Worm (Caenorhabditis elegans): ENCODE data around the gene dhs-11.

The dhs-11 gene

DNA sequence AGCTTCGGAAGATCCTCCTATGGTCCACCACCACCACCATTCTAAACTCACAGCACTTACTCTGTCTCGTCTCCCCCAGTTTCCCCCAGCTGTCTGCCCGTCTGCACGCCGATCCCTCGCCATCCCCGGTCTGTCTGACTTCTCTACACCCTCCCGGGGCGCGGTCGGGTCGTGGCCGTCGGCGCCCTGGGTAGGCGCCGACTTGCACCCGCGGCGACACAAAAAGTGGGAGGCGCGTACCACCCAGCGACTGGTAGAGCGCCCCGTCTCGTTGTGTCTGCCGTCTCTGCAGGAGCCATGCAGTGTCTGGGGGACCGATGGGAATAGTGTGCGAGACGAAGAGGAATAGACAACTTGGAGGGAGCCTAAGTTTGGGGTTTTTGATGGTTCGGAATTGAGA, 8.6 kb downstream of the dhs-11 start:
- peak; percentile 99 for TF ChIP-seq lin-39 (tag; optimal IDR thresholded peaks at IDR 0.05)
- TF ChIP-seq nhr-76 (tag; optimal IDR thresholded peaks at IDR 0.05): peak; percentile 6
- peak; percentile 95 for TF ChIP-seq nhr-23 (tag; optimal IDR thresholded peaks at IDR 0.05)
- no peak for TF ChIP-seq elt-3 (tag; optimal IDR thresholded peaks at IDR 0.05)
- no peak for TF ChIP-seq eor-1 (tag; optimal IDR thresholded peaks at IDR 0.05)
- peak; percentile 43 for TF ChIP-seq zag-1 (tag; optimal IDR thresholded peaks at IDR 0.05)
- TF ChIP-seq snpc-4 (tag; optimal IDR thresholded peaks at IDR 0.05): peak; percentile 4
- TF ChIP-seq skn-1 (tag; optimal IDR thresholded peaks at IDR 0.05): peak; percentile 73
- TF ChIP-seq ztf-4 (tag; optimal IDR thresholded peaks at IDR 0.05): peak; percentile 3
- TF ChIP-seq unc-39 (tag; optimal IDR thresholded peaks at IDR 0.05): no peak
- peak; percentile 80 for TF ChIP-seq jun-1 (tag; optimal IDR thresholded peaks at IDR 0.05)
- peak; percentile 82 for TF ChIP-seq nhr-43 (tag; optimal IDR thresholded peaks at IDR 0.05; ENCODE audit: poor library complexity, severe bottlenecking)
- TF ChIP-seq ceh-82 (tag; optimal IDR thresholded peaks at IDR 0.05): peak; percentile 67
- TF ChIP-seq ceh-28 (tag; optimal IDR thresholded peaks at IDR 0.05): peak; percentile 90
- peak; percentile 64 for TF ChIP-seq fos-1 (tag; optimal IDR thresholded peaks at IDR 0.05)
- TF ChIP-seq lsy-12 (tag; optimal IDR thresholded peaks at IDR 0.05): peak; percentile 90
- TF ChIP-seq egl-5 (tag; optimal IDR thresholded peaks at IDR 0.05): peak; percentile 78
- peak; percentile 35 for TF ChIP-seq fkh-10 (GFP tag; optimal IDR thresholded peaks at IDR 0.05)
- TF ChIP-seq tbx-2 (tag; optimal IDR thresholded peaks at IDR 0.05): peak; percentile 77
- no peak for TF ChIP-seq nhr-237 (tag; optimal IDR thresholded peaks at IDR 0.05)
- TF ChIP-seq unc-62 (GFP tag; optimal IDR thresholded peaks at IDR 0.05): peak; percentile 92
- TF ChIP-seq nhr-11 (tag; optimal IDR thresholded peaks at IDR 0.05): peak; percentile 26
- peak; percentile 84 for TF ChIP-seq mdl-1 (tag; optimal IDR thresholded peaks at IDR 0.05)
- TF ChIP-seq nhr-25 (tag; optimal IDR thresholded peaks at IDR 0.05): peak; percentile 95
- TF ChIP-seq sea-2 (GFP tag; optimal IDR thresholded peaks at IDR 0.05): peak; percentile 55
- peak; percentile 88 for TF ChIP-seq hmg-11 (tag; optimal IDR thresholded peaks at IDR 0.05)
- TF ChIP-seq nhr-28 (tag; optimal IDR thresholded peaks at IDR 0.05): no peak
- TF ChIP-seq aly-2 (tag; optimal IDR thresholded peaks at IDR 0.05): no peak
- peak; percentile 62 for TF ChIP-seq lin-15B (tag; optimal IDR thresholded peaks at IDR 0.05)
- no peak for TF ChIP-seq nhr-67 (tag; optimal IDR thresholded peaks at IDR 0.05)
- peak; percentile 79 for TF ChIP-seq elt-2 (tag; optimal IDR thresholded peaks at IDR 0.05)
- peak; percentile 78 for TF ChIP-seq R02D3.7 (tag; optimal IDR thresholded peaks at IDR 0.05)
- peak; percentile 89 for TF ChIP-seq pha-4 (tag; optimal IDR thresholded peaks at IDR 0.05)
- peak; percentile 98 for TF ChIP-seq nfya-1 (tag; optimal IDR thresholded peaks at IDR 0.05; ENCODE audit: insufficient read depth)
- TF ChIP-seq fkh-2 (tag; optimal IDR thresholded peaks at IDR 0.05): no peak
- peak; percentile 26 for TF ChIP-seq pqm-1 (tag; optimal IDR thresholded peaks at IDR 0.05)
- peak; percentile 74 for TF ChIP-seq ama-1 (optimal IDR thresholded peaks at IDR 0.05)
- no peak for TF ChIP-seq egl-27 (tag; optimal IDR thresholded peaks at IDR 0.05)

- no peak for TF ChIP-seq ama-1 (optimal IDR thresholded peaks at IDR 0.05)
- TF ChIP-seq ztf-11 (tag; optimal IDR thresholded peaks at IDR 0.05): no peak
- TF ChIP-seq nhr-28 (tag; optimal IDR thresholded peaks at IDR 0.05): no peak
- no peak for TF ChIP-seq aly-2 (tag; optimal IDR thresholded peaks at IDR 0.05)
- TF ChIP-seq skn-1 (tag; optimal IDR thresholded peaks at IDR 0.05): no peak
- TF ChIP-seq elt-3 (tag; optimal IDR thresholded peaks at IDR 0.05): no peak
Measured at ce11 chrIII:10633403-10633674, 9.3 kb downstream of the dhs-11 start, which contains the start of gene Y39A1A.9. TSS of gene Y39A1A.9 (minus strand) at chrIII:10633501.

DNA sequence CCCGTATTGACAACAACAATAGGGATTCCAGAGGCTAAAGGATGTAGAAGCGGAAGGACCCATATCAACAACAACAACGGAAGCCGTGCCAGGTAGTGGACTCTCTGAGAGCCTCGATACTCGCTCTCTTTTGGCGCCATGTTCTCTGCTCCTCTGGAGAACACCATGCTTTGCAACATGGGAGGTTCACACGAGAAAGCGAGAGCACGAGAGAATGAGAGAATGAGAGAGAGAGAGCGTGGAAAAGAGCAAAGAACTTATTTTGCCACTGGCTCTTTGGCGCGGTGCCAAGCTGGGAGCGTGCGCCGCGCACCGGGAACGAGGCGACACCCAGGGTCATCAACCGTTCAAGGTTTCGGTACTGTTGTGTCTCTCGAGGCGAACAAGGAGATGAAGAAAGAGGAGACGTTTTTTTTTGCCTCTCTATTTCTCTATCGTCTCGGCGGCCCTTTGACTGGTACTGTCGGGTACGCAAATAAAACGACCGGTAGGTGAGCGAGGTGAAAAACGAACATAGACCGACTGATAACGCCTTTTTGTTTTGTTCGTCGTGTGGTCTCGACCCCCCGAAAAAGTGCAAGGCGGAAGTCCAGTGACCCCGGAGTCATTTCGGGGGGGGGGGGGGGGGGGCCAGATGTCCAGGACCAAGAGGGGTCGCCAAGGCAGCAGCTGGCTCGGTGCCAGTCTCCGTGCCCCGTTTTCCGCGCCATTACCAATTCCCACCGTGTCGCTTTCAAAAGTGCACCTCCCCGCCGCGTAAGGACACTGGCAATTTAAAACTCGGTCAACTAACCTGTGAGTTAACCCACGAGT, 9.9 kb downstream of the dhs-11 start, which contains the start of gene Y39A1A.10:
Y39A1A.10 (plus strand) TSS at position 139 of the 813 bp plus-strand sequence.
- no peak for TF ChIP-seq ceh-16 (tag; optimal IDR thresholded peaks at IDR 0.05)
- TF ChIP-seq jun-1 (tag; optimal IDR thresholded peaks at IDR 0.05): peak; percentile 33
- TF ChIP-seq fos-1 (tag; optimal IDR thresholded peaks at IDR 0.05): no peak
- no peak for TF ChIP-seq nhr-28 (tag; optimal IDR thresholded peaks at IDR 0.05)
- TF ChIP-seq nhr-67 (tag; optimal IDR thresholded peaks at IDR 0.05): no peak
- TF ChIP-seq zag-1 (tag; optimal IDR thresholded peaks at IDR 0.05): no peak
- no peak for TF ChIP-seq aly-2 (tag; optimal IDR thresholded peaks at IDR 0.05)
- no peak for TF ChIP-seq unc-62 (GFP tag; optimal IDR thresholded peaks at IDR 0.05)
- TF ChIP-seq R02D3.7 (tag; optimal IDR thresholded peaks at IDR 0.05): no peak
- TF ChIP-seq fkh-10 (GFP tag; optimal IDR thresholded peaks at IDR 0.05): no peak
- TF ChIP-seq egl-5 (tag; optimal IDR thresholded peaks at IDR 0.05): no peak
- no peak for TF ChIP-seq mml-1 (tag; optimal IDR thresholded peaks at IDR 0.05)
- no peak for TF ChIP-seq pqm-1 (tag; optimal IDR thresholded peaks at IDR 0.05)
- no peak for TF ChIP-seq nhr-43 (tag; optimal IDR thresholded peaks at IDR 0.05; ENCODE audit: poor library complexity, severe bottlenecking)
- TF ChIP-seq elt-2 (tag; optimal IDR thresholded peaks at IDR 0.05): peak; percentile 24
- no peak for TF ChIP-seq egl-27 (tag; optimal IDR thresholded peaks at IDR 0.05)
- TF ChIP-seq daf-12 (tag; optimal IDR thresholded peaks at IDR 0.05): no peak
- TF ChIP-seq ztf-11 (tag; optimal IDR thresholded peaks at IDR 0.05): no peak
- peak; percentile 83 for TF ChIP-seq nhr-25 (tag; optimal IDR thresholded peaks at IDR 0.05)
- no peak for TF ChIP-seq elt-1 (tag; optimal IDR thresholded peaks at IDR 0.05)
- TF ChIP-seq nfya-1 (tag; optimal IDR thresholded peaks at IDR 0.05; ENCODE audit: insufficient read depth): peak; percentile 27
- TF ChIP-seq nhr-76 (tag; optimal IDR thresholded peaks at IDR 0.05): no peak
- no peak for TF ChIP-seq nhr-237 (tag; optimal IDR thresholded peaks at IDR 0.05)
- TF ChIP-seq nhr-77 (tag; optimal IDR thresholded peaks at IDR 0.05): no peak
- TF ChIP-seq mdl-1 (tag; optimal IDR thresholded peaks at IDR 0.05): no peak
- TF ChIP-seq eor-1 (tag; optimal IDR thresholded peaks at IDR 0.05): no peak
- TF ChIP-seq snpc-4 (tag; optimal IDR thresholded peaks at IDR 0.05): no peak
- peak; percentile 21 for TF ChIP-seq ceh-28 (tag; optimal IDR thresholded peaks at IDR 0.05)
- no peak for TF ChIP-seq skn-1 (tag; optimal IDR thresholded peaks at IDR 0.05)
- TF ChIP-seq ceh-9 (tag; optimal IDR thresholded peaks at IDR 0.05): no peak
- peak; percentile 31 for TF ChIP-seq hmg-11 (tag; optimal IDR thresholded peaks at IDR 0.05)
- no peak for TF ChIP-seq ceh-82 (tag; optimal IDR thresholded peaks at IDR 0.05)
- TF ChIP-seq lin-15B (tag; optimal IDR thresholded peaks at IDR 0.05): no peak

Measured in whole organism, L3 larva.